Worm (Caenorhabditis elegans) whole organism, early embryonic: ENCODE measurements around the gene R74.7.

Source experiments
- B0310.2 ChIP-seq: sonication (generic microtip); optimal IDR thresholded peaks from 2 replicates; lab custom pipeline; 2016; ENCODE audit warnings: mild to moderate bottlenecking, missing genetic modification characterization, missing compliant biosample characterization
- F13C5.2 ChIP-seq: sonication (generic microtip); optimal IDR thresholded peaks from 2 replicates; lab custom pipeline; 2017; ENCODE audit warnings: mild to moderate bottlenecking, missing genetic modification characterization, inconsistent platforms, missing compliant biosample characterization
- aly-1 ChIP-seq: sonication (generic microtip); optimal IDR thresholded peaks from 2 replicates; lab custom pipeline; 2016; ENCODE audit warnings: missing genetic modification characterization, missing compliant biosample characterization
- ama-1 ChIP-seq: fragments of 150-350 bp; optimal IDR thresholded peaks from 2 replicates; lab custom pipeline; 2014
- ceh-13 ChIP-seq: fragments of 200-800 bp; sonication (Bioruptor generic); optimal IDR thresholded peaks from 2 replicates; lab custom pipeline; 2018; ENCODE audit warnings: mild to moderate bottlenecking, missing genetic modification characterization, missing compliant biosample characterization
- ceh-36 ChIP-seq: sonication (generic microtip); optimal IDR thresholded peaks from 2 replicates; lab custom pipeline; 2016; ENCODE audit warnings: missing genetic modification characterization, inconsistent platforms, missing compliant biosample characterization
- ets-7 ChIP-seq: sonication (generic microtip); optimal IDR thresholded peaks from 2 replicates; lab custom pipeline; 2016; ENCODE audit warnings: missing genotype, missing genetic modification characterization, missing compliant biosample characterization
- flt-1 ChIP-seq: fragments of 200-800 bp; sonication (Bioruptor generic); IDR thresholded peaks from 2 replicates; pipeline ENCODE4 v1.3.6; 2022; ENCODE audit warnings: missing genetic modification characterization, missing compliant biosample characterization
- hmbx-1 ChIP-seq: sonication (generic microtip); optimal IDR thresholded peaks from 2 replicates; lab custom pipeline; 2016; ENCODE audit warnings: mild to moderate bottlenecking, missing genetic modification characterization, missing compliant biosample characterization
- hmg-4 ChIP-seq: fragments of 200-800 bp; sonication (Bioruptor generic); optimal IDR thresholded peaks from 2 replicates; lab custom pipeline; 2018; ENCODE audit warnings: mild to moderate bottlenecking, missing genetic modification characterization, missing compliant biosample characterization
- hnd-1 ChIP-seq: sonication (generic microtip); optimal IDR thresholded peaks from 2 replicates; lab custom pipeline; 2016; ENCODE audit warnings: missing genetic modification characterization, missing compliant biosample characterization
- pes-1 ChIP-seq: fragments of 200-800 bp; sonication (Bioruptor generic); IDR thresholded peaks from 2 replicates; pipeline ENCODE4 v1.3.6; 2022; ENCODE audit warnings: missing genetic modification reagents, missing genetic modification characterization, missing compliant biosample characterization
- scrt-1 ChIP-seq: fragments of 200-800 bp; sonication (Bioruptor generic); IDR thresholded peaks from 2 replicates; pipeline ENCODE4 v1.3.6; 2022; ENCODE audit warnings: missing genetic modification characterization, missing compliant biosample characterization
- sea-1 ChIP-seq: fragments of 200-800 bp; sonication (Bioruptor generic); conservative IDR thresholded peaks from 2 replicates; pipeline ENCODE4 v1.3.6; 2022; ENCODE audit warnings: missing genetic modification characterization, missing compliant biosample characterization
- tbx-11 ChIP-seq: fragments of 200-800 bp; sonication (Bioruptor generic); IDR thresholded peaks from 2 replicates; pipeline ENCODE4 v1.3.6; 2022; ENCODE audit warnings: missing genetic modification characterization, missing compliant biosample characterization
- tbx-37 ChIP-seq: fragments of 200-800 bp; sonication (Bioruptor generic); conservative IDR thresholded peaks from 2 replicates; pipeline ENCODE4 v1.3.6; 2022; ENCODE audit warnings: missing genetic modification reagents, missing genetic modification characterization, missing compliant biosample characterization
- tra-4 ChIP-seq: sonication (generic microtip); optimal IDR thresholded peaks from 2 replicates; lab custom pipeline; 2017; ENCODE audit warnings: missing genetic modification characterization, missing compliant biosample characterization

The R74.7 gene

ce11 chrIII:4204964-4205363 is 735 bp downstream of the R74.7 start:
- TF ChIP-seq ceh-36 (tag; lab: Kevin White, UChicago) (no peak), hmg-4 (GFP tag; lab: Kevin White, UChicago) (no peak), tbx-37 (GFP tag; lab: Robert Waterston, UW) (no peak), hmbx-1 (tag; lab: Kevin White, UChicago) (no peak), hnd-1 (no peak), aly-1 (tag; lab: Kevin White, UChicago) (no peak), tbx-11 (GFP tag; lab: Robert Waterston, UW) (no peak), flt-1 (no peak), ets-7 (tag; lab: Kevin White, UChicago) (no peak), ceh-13 (no peak), sea-1 (GFP tag; lab: Robert Waterston, UW) (no peak), scrt-1 (GFP tag; lab: Robert Waterston, UW) (no peak), tra-4 (no peak), F13C5.2 (tag; lab: Kevin White, UChicago) (no peak), B0310.2 (tag; lab: Kevin White, UChicago) (no peak)

ce11 chrIII:4205751-4206327 is 1.6 kb downstream of the R74.7 start, which contains the start of gene R74.8:
Gene R74.8, plus strand, starts transcription at chrIII:4206277.
- TF ChIP-seq pes-1 (GFP tag; lab: Robert Waterston, UW) (no peak), tra-4 (no peak)

ce11 chrIII:4208210-4208609 is 4.0 kb downstream of the R74.7 start:
- TF ChIP-seq scrt-1 (GFP tag; lab: Robert Waterston, UW): no peak
- no peak for TF ChIP-seq flt-1
- TF ChIP-seq sea-1 (GFP tag; lab: Robert Waterston, UW): no peak
- TF ChIP-seq ceh-13: no peak
- no peak for TF ChIP-seq ets-7 (tag; lab: Kevin White, UChicago)
- no peak for TF ChIP-seq hmg-4 (GFP tag; lab: Kevin White, UChicago)
- TF ChIP-seq aly-1 (tag; lab: Kevin White, UChicago): no peak
- no peak for TF ChIP-seq ama-1 (lab: Kevin White, UChicago)
- no peak for TF ChIP-seq B0310.2 (tag; lab: Kevin White, UChicago)
- TF ChIP-seq ceh-36 (tag; lab: Kevin White, UChicago): no peak
- TF ChIP-seq tbx-37 (GFP tag; lab: Robert Waterston, UW): no peak
- TF ChIP-seq hmbx-1 (tag; lab: Kevin White, UChicago): no peak
- no peak for TF ChIP-seq tra-4
- no peak for TF ChIP-seq pes-1 (GFP tag; lab: Robert Waterston, UW)
- TF ChIP-seq F13C5.2 (tag; lab: Kevin White, UChicago): no peak
- TF ChIP-seq tbx-11 (GFP tag; lab: Robert Waterston, UW): no peak
- TF ChIP-seq hnd-1: no peak

ce11 chrIII:4209188-4209587 is 5.0 kb downstream of the R74.7 start, which contains the start of gene phlp-2:
Gene phlp-2, plus strand, starts transcription at chrIII:4209488.
- TF ChIP-seq hmg-4 (GFP tag; lab: Kevin White, UChicago) (no peak), hnd-1 (no peak), ets-7 (tag; lab: Kevin White, UChicago) (no peak), scrt-1 (GFP tag; lab: Robert Waterston, UW) (no peak), aly-1 (tag; lab: Kevin White, UChicago) (no peak), hmbx-1 (tag; lab: Kevin White, UChicago) (no peak), F13C5.2 (tag; lab: Kevin White, UChicago) (no peak), flt-1 (no peak), tbx-37 (GFP tag; lab: Robert Waterston, UW) (no peak), tbx-11 (GFP tag; lab: Robert Waterston, UW) (no peak)

ce11 chrIII:4210661-4211060 is 6.4 kb downstream of the R74.7 start:
- TF ChIP-seq ceh-36 (tag; lab: Kevin White, UChicago) (no peak), hnd-1 (no peak), tbx-37 (GFP tag; lab: Robert Waterston, UW) (no peak), F13C5.2 (tag; lab: Kevin White, UChicago) (no peak), tra-4 (no peak), hmbx-1 (tag; lab: Kevin White, UChicago) (no peak), ets-7 (tag; lab: Kevin White, UChicago) (no peak), flt-1 (no peak), scrt-1 (GFP tag; lab: Robert Waterston, UW) (no peak), tbx-11 (GFP tag; lab: Robert Waterston, UW) (no peak), hmg-4 (GFP tag; lab: Kevin White, UChicago) (no peak), ama-1 (lab: Kevin White, UChicago) (no peak), pes-1 (GFP tag; lab: Robert Waterston, UW) (no peak), aly-1 (tag; lab: Kevin White, UChicago) (no peak), sea-1 (GFP tag; lab: Robert Waterston, UW) (no peak)

- TF ChIP-seq ceh-13 (no peak), F13C5.2 (tag; lab: Kevin White, UChicago) (no peak), tbx-11 (GFP tag; lab: Robert Waterston, UW) (no peak), ets-7 (tag; lab: Kevin White, UChicago) (no peak), hnd-1 (no peak)
Measured at ce11 chrIII:4220864-4221263, 16.6 kb downstream of the R74.7 start.

ce11 chrIII:4221527-4221926 is 17.3 kb downstream of the R74.7 start:
- TF ChIP-seq tra-4 (no peak), sea-1 (GFP tag; lab: Robert Waterston, UW) (no peak), ama-1 (lab: Kevin White, UChicago) (no peak), tbx-11 (GFP tag; lab: Robert Waterston, UW) (no peak), F13C5.2 (tag; lab: Kevin White, UChicago) (no peak), aly-1 (tag; lab: Kevin White, UChicago) (no peak), flt-1 (no peak), ceh-36 (tag; lab: Kevin White, UChicago) (no peak), ets-7 (tag; lab: Kevin White, UChicago) (no peak), hmbx-1 (tag; lab: Kevin White, UChicago) (no peak), pes-1 (GFP tag; lab: Robert Waterston, UW) (no peak), B0310.2 (tag; lab: Kevin White, UChicago) (no peak), hmg-4 (GFP tag; lab: Kevin White, UChicago) (no peak), hnd-1 (no peak)
